Worm (Caenorhabditis elegans) whole organism, early embryonic: ENCODE results near the gene C08E8.6.

Source experiments
- B0310.2 ChIP-seq: sonication (generic microtip); optimal IDR thresholded peaks from 2 replicates; lab custom pipeline; 2016; ENCODE audit warnings: mild to moderate bottlenecking, missing genetic modification characterization, missing compliant biosample characterization
- F13C5.2 ChIP-seq: sonication (generic microtip); optimal IDR thresholded peaks from 2 replicates; lab custom pipeline; 2017; ENCODE audit warnings: mild to moderate bottlenecking, missing genetic modification characterization, inconsistent platforms, missing compliant biosample characterization
- aly-1 ChIP-seq: sonication (generic microtip); optimal IDR thresholded peaks from 2 replicates; lab custom pipeline; 2016; ENCODE audit warnings: missing genetic modification characterization, missing compliant biosample characterization
- ama-1 ChIP-seq: fragments of 150-350 bp; optimal IDR thresholded peaks from 2 replicates; lab custom pipeline; 2014
- ceh-13 ChIP-seq: fragments of 200-800 bp; sonication (Bioruptor generic); optimal IDR thresholded peaks from 2 replicates; lab custom pipeline; 2018; ENCODE audit warnings: mild to moderate bottlenecking, missing genetic modification characterization, missing compliant biosample characterization
- ceh-36 ChIP-seq: sonication (generic microtip); optimal IDR thresholded peaks from 2 replicates; lab custom pipeline; 2016; ENCODE audit warnings: missing genetic modification characterization, inconsistent platforms, missing compliant biosample characterization
- ets-7 ChIP-seq: sonication (generic microtip); optimal IDR thresholded peaks from 2 replicates; lab custom pipeline; 2016; ENCODE audit warnings: missing genotype, missing genetic modification characterization, missing compliant biosample characterization
- flt-1 ChIP-seq: fragments of 200-800 bp; sonication (Bioruptor generic); IDR thresholded peaks from 2 replicates; pipeline ENCODE4 v1.3.6; 2022; ENCODE audit warnings: missing genetic modification characterization, missing compliant biosample characterization
- hmbx-1 ChIP-seq: sonication (generic microtip); optimal IDR thresholded peaks from 2 replicates; lab custom pipeline; 2016; ENCODE audit warnings: mild to moderate bottlenecking, missing genetic modification characterization, missing compliant biosample characterization
- hmg-4 ChIP-seq: fragments of 200-800 bp; sonication (Bioruptor generic); optimal IDR thresholded peaks from 2 replicates; lab custom pipeline; 2018; ENCODE audit warnings: mild to moderate bottlenecking, missing genetic modification characterization, missing compliant biosample characterization
- hnd-1 ChIP-seq: sonication (generic microtip); optimal IDR thresholded peaks from 2 replicates; lab custom pipeline; 2016; ENCODE audit warnings: missing genetic modification characterization, missing compliant biosample characterization
- pes-1 ChIP-seq: fragments of 200-800 bp; sonication (Bioruptor generic); IDR thresholded peaks from 2 replicates; pipeline ENCODE4 v1.3.6; 2022; ENCODE audit warnings: missing genetic modification reagents, missing genetic modification characterization, missing compliant biosample characterization
- scrt-1 ChIP-seq: fragments of 200-800 bp; sonication (Bioruptor generic); IDR thresholded peaks from 2 replicates; pipeline ENCODE4 v1.3.6; 2022; ENCODE audit warnings: missing genetic modification characterization, missing compliant biosample characterization
- sea-1 ChIP-seq: fragments of 200-800 bp; sonication (Bioruptor generic); conservative IDR thresholded peaks from 2 replicates; pipeline ENCODE4 v1.3.6; 2022; ENCODE audit warnings: missing genetic modification characterization, missing compliant biosample characterization
- tbx-11 ChIP-seq: fragments of 200-800 bp; sonication (Bioruptor generic); IDR thresholded peaks from 2 replicates; pipeline ENCODE4 v1.3.6; 2022; ENCODE audit warnings: missing genetic modification characterization, missing compliant biosample characterization
- tbx-37 ChIP-seq: fragments of 200-800 bp; sonication (Bioruptor generic); conservative IDR thresholded peaks from 2 replicates; pipeline ENCODE4 v1.3.6; 2022; ENCODE audit warnings: missing genetic modification reagents, missing genetic modification characterization, missing compliant biosample characterization
- tra-4 ChIP-seq: sonication (generic microtip); optimal IDR thresholded peaks from 2 replicates; lab custom pipeline; 2017; ENCODE audit warnings: missing genetic modification characterization, missing compliant biosample characterization

The C08E8.6 gene

DNA sequence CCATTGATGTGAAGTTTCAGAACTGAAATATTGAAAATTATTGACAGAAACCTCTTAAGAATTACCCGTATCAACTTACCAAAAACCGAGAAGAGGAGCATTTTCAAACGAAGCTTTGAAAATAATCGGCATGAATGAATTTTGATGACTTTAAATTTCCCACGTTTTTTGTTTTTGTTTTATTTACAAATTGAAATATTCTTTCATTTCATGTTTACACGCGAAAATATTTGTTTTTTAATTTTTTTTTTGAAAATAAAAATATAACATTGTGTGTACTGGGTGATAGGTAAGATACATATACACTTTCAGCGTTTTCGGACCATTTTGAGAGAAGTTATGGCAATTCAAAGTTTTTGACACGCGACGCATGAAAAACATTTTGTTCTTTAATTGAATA, 27.4 kb upstream of the C08E8.6 start, which contains the start of gene Y51A2B.9:
Gene Y51A2B.9 (minus strand): TSS at position 101 of the 400 bp plus-strand sequence.
- TF ChIP-seq tbx-37 (GFP tag; lab: Robert Waterston, UW): no peak
- TF ChIP-seq tbx-11 (GFP tag; lab: Robert Waterston, UW): no peak
- TF ChIP-seq sea-1: no peak
- no peak for TF ChIP-seq hnd-1 (tag; lab: Kevin White, UChicago)
- no peak for TF ChIP-seq pes-1 (GFP tag; lab: Robert Waterston, UW)
- no peak for TF ChIP-seq flt-1 (GFP tag; lab: Robert Waterston, UW)
- no peak for TF ChIP-seq ceh-36 (tag; lab: Kevin White, UChicago)
- TF ChIP-seq F13C5.2: no peak
- TF ChIP-seq hmbx-1 (tag; lab: Kevin White, UChicago): no peak
- no peak for TF ChIP-seq ama-1 (lab: Kevin White, UChicago)
- TF ChIP-seq B0310.2 (tag; lab: Kevin White, UChicago): no peak
- no peak for TF ChIP-seq scrt-1 (GFP tag; lab: Robert Waterston, UW)
- TF ChIP-seq ets-7 (tag; lab: Kevin White, UChicago): no peak
- TF ChIP-seq hmg-4 (GFP tag; lab: Kevin White, UChicago): no peak
- TF ChIP-seq tra-4 (tag; lab: Kevin White, UChicago): no peak
- TF ChIP-seq ceh-13 (GFP tag; lab: Kevin White, UChicago): no peak

DNA sequence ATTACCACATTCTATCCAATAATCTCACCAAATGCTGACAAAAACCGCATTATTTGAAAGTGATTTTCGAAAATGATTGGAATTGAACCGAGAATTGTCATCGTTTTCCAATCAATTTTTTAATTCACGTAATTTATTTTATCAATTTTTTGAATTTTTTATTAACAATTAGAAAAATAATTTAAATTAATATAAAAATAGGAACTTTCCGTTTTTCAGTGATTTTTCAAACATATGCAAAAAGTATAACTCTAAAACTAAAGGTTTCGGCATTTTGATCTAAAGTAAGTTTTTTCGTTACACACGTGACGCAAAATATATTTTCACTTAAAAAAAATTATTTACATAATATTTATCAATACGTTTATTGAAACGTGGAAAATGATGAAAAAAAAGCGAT, 26.0 kb upstream of the C08E8.6 start, which contains the start of gene Y51A2B.6:
Gene Y51A2B.6 (minus strand): TSS at position 101 of the 400 bp plus-strand sequence.
- no peak for TF ChIP-seq ceh-13 (GFP tag; lab: Kevin White, UChicago)
- no peak for TF ChIP-seq tbx-11 (GFP tag; lab: Robert Waterston, UW)
- no peak for TF ChIP-seq scrt-1 (GFP tag; lab: Robert Waterston, UW)
- no peak for TF ChIP-seq tra-4 (tag; lab: Kevin White, UChicago)
- TF ChIP-seq sea-1: no peak
- no peak for TF ChIP-seq ets-7 (tag; lab: Kevin White, UChicago)
- TF ChIP-seq pes-1 (GFP tag; lab: Robert Waterston, UW): no peak
- TF ChIP-seq hmbx-1 (tag; lab: Kevin White, UChicago): no peak
- no peak for TF ChIP-seq B0310.2 (tag; lab: Kevin White, UChicago)
- no peak for TF ChIP-seq ceh-36 (tag; lab: Kevin White, UChicago)
- no peak for TF ChIP-seq aly-1 (tag; lab: Kevin White, UChicago)
- TF ChIP-seq hnd-1 (tag; lab: Kevin White, UChicago): no peak

DNA sequence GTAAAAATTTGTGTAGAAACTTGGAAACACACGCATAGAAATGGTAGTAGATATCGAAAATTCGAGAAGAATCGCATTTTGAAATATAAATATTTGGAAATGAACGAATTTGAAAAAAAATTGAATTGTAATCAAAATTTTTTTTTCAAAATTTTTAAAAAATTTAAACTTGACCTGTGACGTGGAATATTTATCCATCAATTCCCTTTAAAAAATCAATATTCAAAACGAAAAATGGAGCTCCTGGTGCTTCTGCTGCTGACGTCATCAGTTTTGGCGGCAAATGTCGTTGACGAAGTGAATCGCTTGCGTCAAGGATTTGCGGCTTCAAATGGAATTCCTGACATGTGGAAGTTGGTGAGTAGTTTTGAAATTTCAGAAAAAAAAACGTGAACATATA, 20.8 kb upstream of the C08E8.6 start, which contains the start of the genes Y51A2B.4 and Y51A2B.5:
Gene Y51A2B.4 (minus strand): TSS at position 101 of the 400 bp plus-strand sequence.
Gene Y51A2B.5 (plus strand): TSS at position 232 of the 400 bp plus-strand sequence.
- no peak for TF ChIP-seq hmg-4 (GFP tag; lab: Kevin White, UChicago)
- no peak for TF ChIP-seq ets-7 (tag; lab: Kevin White, UChicago)
- no peak for TF ChIP-seq flt-1 (GFP tag; lab: Robert Waterston, UW)
- no peak for TF ChIP-seq scrt-1 (GFP tag; lab: Robert Waterston, UW)
- no peak for TF ChIP-seq tbx-37 (GFP tag; lab: Robert Waterston, UW)
- TF ChIP-seq tbx-11 (GFP tag; lab: Robert Waterston, UW): no peak
- no peak for TF ChIP-seq B0310.2 (tag; lab: Kevin White, UChicago)
- TF ChIP-seq aly-1 (tag; lab: Kevin White, UChicago): no peak
- TF ChIP-seq F13C5.2: no peak
- TF ChIP-seq hnd-1 (tag; lab: Kevin White, UChicago): no peak
- TF ChIP-seq sea-1: no peak
- no peak for TF ChIP-seq ama-1 (lab: Kevin White, UChicago)
- no peak for TF ChIP-seq ceh-36 (tag; lab: Kevin White, UChicago)
- TF ChIP-seq tra-4 (tag; lab: Kevin White, UChicago): no peak
- TF ChIP-seq ceh-13 (GFP tag; lab: Kevin White, UChicago): no peak
- TF ChIP-seq hmbx-1 (tag; lab: Kevin White, UChicago): no peak
- no peak for TF ChIP-seq pes-1 (GFP tag; lab: Robert Waterston, UW)

DNA sequence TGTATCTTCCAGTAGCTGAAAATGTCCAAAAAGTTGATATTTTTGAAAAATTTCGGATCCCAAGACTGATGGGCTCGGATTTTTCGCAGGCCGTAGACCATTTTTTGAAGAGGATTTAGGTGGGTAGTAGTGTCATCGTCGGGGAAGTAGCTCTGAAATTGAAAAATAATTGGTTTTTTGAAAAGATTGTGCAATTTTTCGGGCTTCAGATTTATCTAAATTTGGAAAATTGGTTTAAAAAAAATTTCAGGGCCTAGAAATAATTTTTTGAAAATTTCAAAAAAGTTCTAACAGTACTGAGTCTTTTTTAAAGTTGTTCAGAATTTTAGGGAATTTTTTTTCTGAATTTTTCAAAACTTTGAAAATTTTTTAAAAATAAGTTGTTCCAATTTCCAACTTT, 14.4 kb upstream of the C08E8.6 start, which contains the start of gene nhr-288:
Gene nhr-288 (minus strand): TSS at position 101 of the 400 bp plus-strand sequence.
- TF ChIP-seq tbx-37 (GFP tag; lab: Robert Waterston, UW) (no peak), ceh-13 (GFP tag; lab: Kevin White, UChicago) (no peak), ceh-36 (tag; lab: Kevin White, UChicago) (no peak), ets-7 (tag; lab: Kevin White, UChicago) (no peak), ama-1 (lab: Kevin White, UChicago) (no peak), hmg-4 (GFP tag; lab: Kevin White, UChicago) (no peak), hmbx-1 (tag; lab: Kevin White, UChicago) (no peak), tbx-11 (GFP tag; lab: Robert Waterston, UW) (no peak), tra-4 (tag; lab: Kevin White, UChicago) (no peak), F13C5.2 (no peak)

DNA sequence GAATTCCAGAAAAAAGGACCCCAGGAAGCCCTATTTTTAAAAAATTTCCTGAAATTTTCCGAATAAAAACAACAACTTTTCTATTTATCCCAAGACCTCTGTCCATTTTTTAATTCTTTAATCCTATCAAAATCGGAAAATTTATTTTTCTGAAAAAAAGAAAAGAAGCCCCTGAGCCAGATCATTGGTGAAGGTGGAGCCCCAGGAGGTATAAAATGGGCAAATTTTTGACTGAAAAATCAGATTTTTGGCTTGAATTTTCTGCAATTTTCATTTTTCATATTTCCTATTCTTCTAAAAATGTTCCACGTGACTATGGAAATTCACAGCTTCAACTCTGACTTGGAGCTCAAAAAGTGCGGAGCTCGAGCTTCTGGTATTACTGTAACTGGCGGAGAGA, 10.6 kb upstream of the C08E8.6 start, which contains the start of gene Y51A2B.8:
Gene Y51A2B.8 (plus strand): TSS at position 301 of the 400 bp plus-strand sequence.
- TF ChIP-seq ceh-36 (tag; lab: Kevin White, UChicago) (no peak), pes-1 (GFP tag; lab: Robert Waterston, UW) (no peak), tra-4 (tag; lab: Kevin White, UChicago) (no peak), sea-1 (no peak), ceh-13 (GFP tag; lab: Kevin White, UChicago) (no peak)

DNA sequence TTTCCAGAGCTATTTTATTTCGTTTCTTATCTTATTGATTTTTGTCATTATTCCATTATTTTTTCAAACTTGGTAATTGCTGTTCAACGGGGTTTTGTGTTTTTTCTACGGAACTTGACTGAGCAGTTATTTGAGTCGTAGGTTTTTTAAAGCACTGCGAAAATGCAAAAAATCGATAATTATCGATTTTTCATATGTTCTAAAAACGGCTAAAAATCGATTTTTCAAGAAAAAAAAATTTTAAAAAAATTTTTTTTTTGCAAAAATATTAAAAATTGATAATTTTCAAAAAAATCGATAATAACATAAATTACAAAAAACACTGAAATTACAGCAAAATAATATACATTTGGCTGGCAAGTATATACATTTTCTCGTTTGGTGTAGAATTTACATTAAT, 7.3 kb upstream of the C08E8.6 start:
- TF ChIP-seq flt-1 (GFP tag; lab: Robert Waterston, UW) (no peak), hmg-4 (GFP tag; lab: Kevin White, UChicago) (no peak), F13C5.2 (no peak), ceh-13 (GFP tag; lab: Kevin White, UChicago) (no peak), B0310.2 (tag; lab: Kevin White, UChicago) (no peak), pes-1 (GFP tag; lab: Robert Waterston, UW) (no peak), tbx-37 (GFP tag; lab: Robert Waterston, UW) (no peak), hnd-1 (tag; lab: Kevin White, UChicago) (no peak), scrt-1 (GFP tag; lab: Robert Waterston, UW) (no peak), ceh-36 (tag; lab: Kevin White, UChicago) (no peak), sea-1 (no peak)
